Worm (Caenorhabditis elegans): Measurements from ENCODE around the gene clu-1.

Gene clu-1

DNA sequence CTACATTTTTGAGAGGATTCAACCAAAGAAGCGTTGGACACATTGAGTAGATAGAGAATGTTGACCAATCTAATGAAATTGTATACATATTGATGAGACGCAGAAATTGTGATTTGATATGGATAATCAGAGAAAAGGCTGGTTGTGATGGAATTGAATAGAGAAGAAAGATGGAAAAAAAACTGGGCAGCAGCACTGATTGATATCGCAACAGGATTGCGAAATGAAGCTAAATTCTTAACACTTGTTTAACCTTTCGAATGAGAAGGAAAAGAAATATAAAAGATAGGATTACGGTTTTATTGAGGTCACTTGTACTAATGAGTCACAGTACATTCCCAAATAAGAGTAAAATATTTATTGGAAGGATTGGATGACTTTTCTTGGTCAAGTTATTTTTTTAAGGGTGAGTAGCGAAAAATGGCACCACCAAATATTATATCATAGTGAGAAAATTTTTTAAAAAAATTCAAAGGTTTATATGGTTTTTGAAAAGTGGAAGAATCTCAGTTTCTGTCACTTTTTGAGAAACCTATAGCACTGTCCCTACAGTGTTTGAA lies 19.0 kb downstream of the clu-1 start:
- no peak for TF ChIP-seq ref-1 (GFP tag; conservative IDR thresholded peaks at IDR 0.05)

DNA sequence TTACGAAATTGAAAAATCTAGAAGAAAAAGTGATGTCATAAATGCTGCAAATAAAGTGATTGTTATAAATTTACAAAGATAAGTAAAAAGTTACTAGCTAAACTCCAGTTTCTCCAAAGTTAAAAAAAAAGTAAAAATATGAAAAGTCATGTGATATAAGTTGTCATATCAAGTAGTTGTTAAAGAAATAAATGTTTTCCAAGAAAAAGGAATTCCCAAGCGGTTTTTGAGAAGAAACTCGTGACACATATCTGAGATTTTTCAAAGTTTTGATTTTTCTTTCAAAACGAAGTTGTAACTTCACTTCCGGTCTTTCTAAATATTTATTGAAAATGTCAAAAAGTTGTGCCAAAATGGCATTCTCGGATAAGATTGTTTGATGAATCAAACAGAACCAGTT lies 20.2 kb downstream of the clu-1 start:
- TF ChIP-seq klf-2 (GFP tag; conservative IDR thresholded peaks at IDR 0.05) (no peak), ztf-23 (GFP tag; IDR thresholded peaks at IDR 0.05) (no peak), T22C8.4 (GFP tag; IDR thresholded peaks at IDR 0.05) (no peak), flt-1 (GFP tag; IDR thresholded peaks at IDR 0.05) (no peak), cog-1 (tag; optimal IDR thresholded peaks at IDR 0.05) (no peak), tab-1 (GFP tag; IDR thresholded peaks at IDR 0.05) (no peak), ref-1 (GFP tag; conservative IDR thresholded peaks at IDR 0.05) (no peak), med-1 (GFP tag; optimal IDR thresholded peaks at IDR 0.05; ENCODE audit: insufficient read depth) (no peak), ztf-29 (GFP tag; IDR thresholded peaks at IDR 0.05) (no peak)

ce11 chrIII:9500267-9500666 lies 21.0 kb downstream of the clu-1 start, which contains the start of gene sod-4:
Gene sod-4 (minus strand): TSS chrIII:9500375.
- TF ChIP-seq klf-2 (GFP tag; conservative IDR thresholded peaks at IDR 0.05): no peak
- no peak for TF ChIP-seq flt-1 (GFP tag; IDR thresholded peaks at IDR 0.05)
- TF ChIP-seq ztf-23 (GFP tag; IDR thresholded peaks at IDR 0.05): no peak
- TF ChIP-seq ref-1 (GFP tag; conservative IDR thresholded peaks at IDR 0.05): no peak
- no peak for TF ChIP-seq cog-1 (tag; optimal IDR thresholded peaks at IDR 0.05)
- TF ChIP-seq ztf-29 (GFP tag; IDR thresholded peaks at IDR 0.05): no peak
- TF ChIP-seq T22C8.4 (GFP tag; IDR thresholded peaks at IDR 0.05): no peak
- TF ChIP-seq med-1 (GFP tag; optimal IDR thresholded peaks at IDR 0.05; ENCODE audit: insufficient read depth): no peak
- no peak for TF ChIP-seq tab-1 (GFP tag; IDR thresholded peaks at IDR 0.05)

- TF ChIP-seq ztf-29 (GFP tag; IDR thresholded peaks at IDR 0.05): no peak
- no peak for TF ChIP-seq med-1 (GFP tag; optimal IDR thresholded peaks at IDR 0.05; ENCODE audit: insufficient read depth)
- no peak for TF ChIP-seq T22C8.4 (GFP tag; IDR thresholded peaks at IDR 0.05)
- no peak for TF ChIP-seq tab-1 (GFP tag; IDR thresholded peaks at IDR 0.05)
- no peak for TF ChIP-seq ref-1 (GFP tag; conservative IDR thresholded peaks at IDR 0.05)
- TF ChIP-seq klf-2 (GFP tag; conservative IDR thresholded peaks at IDR 0.05): no peak
- no peak for TF ChIP-seq flt-1 (GFP tag; IDR thresholded peaks at IDR 0.05)
- no peak for TF ChIP-seq ztf-23 (GFP tag; IDR thresholded peaks at IDR 0.05)
- no peak for TF ChIP-seq cog-1 (tag; optimal IDR thresholded peaks at IDR 0.05)
Measured at ce11 chrIII:9497412-9497811, 23.8 kb downstream of the clu-1 start.

- TF ChIP-seq cog-1 (tag; optimal IDR thresholded peaks at IDR 0.05) (no peak), ztf-29 (GFP tag; IDR thresholded peaks at IDR 0.05) (no peak), T22C8.4 (GFP tag; IDR thresholded peaks at IDR 0.05) (no peak), ztf-23 (GFP tag; IDR thresholded peaks at IDR 0.05) (no peak), klf-2 (GFP tag; conservative IDR thresholded peaks at IDR 0.05) (no peak), med-1 (GFP tag; optimal IDR thresholded peaks at IDR 0.05; ENCODE audit: insufficient read depth) (no peak), ref-1 (GFP tag; conservative IDR thresholded peaks at IDR 0.05) (no peak), flt-1 (GFP tag; IDR thresholded peaks at IDR 0.05) (no peak), tab-1 (GFP tag; IDR thresholded peaks at IDR 0.05) (no peak)
Measured at ce11 chrIII:9496083-9496482, 25.2 kb downstream of the clu-1 start.

DNA sequence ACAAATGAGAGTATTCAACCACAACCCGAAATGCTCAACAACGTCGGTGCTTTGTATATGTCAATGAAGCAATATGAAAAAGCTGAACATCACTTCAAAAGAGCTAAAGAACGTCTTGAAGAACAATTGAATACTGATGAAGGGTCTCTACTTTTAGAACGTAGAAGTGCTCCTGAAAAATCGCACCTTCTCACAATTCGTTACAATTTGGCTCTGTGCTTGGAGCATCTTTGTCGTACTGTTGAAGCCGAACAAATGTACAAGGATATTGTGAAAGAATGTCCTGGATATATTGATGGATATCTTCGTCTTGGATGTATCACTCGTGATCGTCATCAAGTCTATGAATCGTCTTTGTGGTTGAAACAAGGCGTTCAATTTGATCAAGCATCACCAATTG lies 27.1 kb downstream of the clu-1 start:
- TF ChIP-seq ref-1 (GFP tag; conservative IDR thresholded peaks at IDR 0.05) (no peak), med-1 (GFP tag; optimal IDR thresholded peaks at IDR 0.05; ENCODE audit: insufficient read depth) (no peak), flt-1 (GFP tag; IDR thresholded peaks at IDR 0.05) (no peak), ztf-23 (GFP tag; IDR thresholded peaks at IDR 0.05) (no peak), T22C8.4 (GFP tag; IDR thresholded peaks at IDR 0.05) (no peak), klf-2 (GFP tag; conservative IDR thresholded peaks at IDR 0.05) (no peak), cog-1 (tag; optimal IDR thresholded peaks at IDR 0.05) (no peak), ztf-29 (GFP tag; IDR thresholded peaks at IDR 0.05) (no peak), tab-1 (GFP tag; IDR thresholded peaks at IDR 0.05) (no peak)

DNA sequence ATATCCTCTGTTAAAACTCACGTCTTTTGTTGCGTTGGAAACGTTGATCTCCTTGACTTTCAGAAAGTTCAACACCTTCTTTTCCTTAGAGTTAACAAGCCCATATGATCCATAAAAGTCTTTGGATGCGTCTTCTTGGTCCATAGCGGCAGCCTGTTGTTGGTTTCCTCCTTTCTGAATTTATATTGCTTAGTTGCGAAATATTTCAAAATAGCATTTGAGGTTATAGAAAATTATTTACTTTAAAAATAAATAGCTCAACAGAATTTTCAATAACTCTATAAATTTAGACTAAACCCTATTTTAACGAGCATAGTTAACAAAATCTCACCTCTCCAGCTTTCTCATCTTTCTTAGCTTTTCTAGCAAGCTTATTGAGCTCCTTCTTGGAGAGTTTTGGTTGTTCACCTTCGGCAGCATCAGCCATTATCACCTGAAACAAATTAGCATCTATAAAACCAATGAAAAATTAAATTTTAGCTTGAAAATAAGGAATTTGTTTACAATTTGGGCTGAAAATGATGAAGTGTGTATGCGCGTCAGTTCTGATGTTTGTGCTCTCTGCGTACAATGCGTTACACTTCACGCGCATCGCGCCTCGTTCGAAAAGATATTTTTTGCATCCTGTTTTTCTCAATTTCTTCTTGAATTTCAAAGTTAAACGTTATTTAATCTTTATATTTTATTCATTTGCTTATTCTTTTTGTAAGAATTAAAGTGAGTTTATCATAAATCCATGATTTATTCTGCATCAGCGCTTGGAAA lies 30.3 kb downstream of the clu-1 start, which contains the start of the genes dars-1 and ctr-9:
TSS of gene dars-1 (minus strand) at position 433 of the 765 bp plus-strand sequence.
TSS of gene ctr-9 (plus strand) at position 614 of the 765 bp plus-strand sequence.
- TF ChIP-seq ztf-23 (GFP tag; IDR thresholded peaks at IDR 0.05): no peak
- no peak for TF ChIP-seq ref-1 (GFP tag; conservative IDR thresholded peaks at IDR 0.05)
- TF ChIP-seq med-1 (GFP tag; optimal IDR thresholded peaks at IDR 0.05; ENCODE audit: insufficient read depth): no peak
- no peak for TF ChIP-seq klf-2 (GFP tag; conservative IDR thresholded peaks at IDR 0.05)
- no peak for TF ChIP-seq tab-1 (GFP tag; IDR thresholded peaks at IDR 0.05)
- no peak for TF ChIP-seq T22C8.4 (GFP tag; IDR thresholded peaks at IDR 0.05)
- TF ChIP-seq ztf-29 (GFP tag; IDR thresholded peaks at IDR 0.05): no peak
- TF ChIP-seq flt-1 (GFP tag; IDR thresholded peaks at IDR 0.05): no peak
- no peak for TF ChIP-seq cog-1 (tag; optimal IDR thresholded peaks at IDR 0.05)

DNA sequence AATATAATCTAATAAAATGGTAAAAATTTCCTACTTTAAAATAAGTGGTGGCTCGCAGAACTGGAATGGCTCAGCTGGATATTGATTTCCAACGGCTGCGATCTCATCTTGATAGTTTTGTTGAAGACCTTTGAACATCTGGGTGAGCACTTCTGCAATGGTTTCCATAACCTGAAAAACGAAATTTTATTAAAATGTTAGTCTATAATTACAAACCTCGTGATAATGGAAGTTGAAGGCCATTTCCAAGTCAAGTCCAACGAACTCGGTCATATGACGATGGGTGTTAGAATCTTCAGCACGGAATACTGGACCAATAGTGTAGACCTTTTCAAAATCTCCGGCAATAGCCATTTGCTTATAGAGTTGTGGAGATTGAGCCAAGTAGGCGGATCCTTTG lies 31.5 kb downstream of the clu-1 start:
- TF ChIP-seq klf-2 (GFP tag; conservative IDR thresholded peaks at IDR 0.05): no peak
- no peak for TF ChIP-seq ztf-23 (GFP tag; IDR thresholded peaks at IDR 0.05)
- no peak for TF ChIP-seq med-1 (GFP tag; optimal IDR thresholded peaks at IDR 0.05; ENCODE audit: insufficient read depth)
- TF ChIP-seq T22C8.4 (GFP tag; IDR thresholded peaks at IDR 0.05): no peak
- TF ChIP-seq tab-1 (GFP tag; IDR thresholded peaks at IDR 0.05): no peak
- no peak for TF ChIP-seq cog-1 (tag; optimal IDR thresholded peaks at IDR 0.05)
- no peak for TF ChIP-seq ref-1 (GFP tag; conservative IDR thresholded peaks at IDR 0.05)
- TF ChIP-seq ztf-29 (GFP tag; IDR thresholded peaks at IDR 0.05): no peak
- no peak for TF ChIP-seq flt-1 (GFP tag; IDR thresholded peaks at IDR 0.05)

DNA sequence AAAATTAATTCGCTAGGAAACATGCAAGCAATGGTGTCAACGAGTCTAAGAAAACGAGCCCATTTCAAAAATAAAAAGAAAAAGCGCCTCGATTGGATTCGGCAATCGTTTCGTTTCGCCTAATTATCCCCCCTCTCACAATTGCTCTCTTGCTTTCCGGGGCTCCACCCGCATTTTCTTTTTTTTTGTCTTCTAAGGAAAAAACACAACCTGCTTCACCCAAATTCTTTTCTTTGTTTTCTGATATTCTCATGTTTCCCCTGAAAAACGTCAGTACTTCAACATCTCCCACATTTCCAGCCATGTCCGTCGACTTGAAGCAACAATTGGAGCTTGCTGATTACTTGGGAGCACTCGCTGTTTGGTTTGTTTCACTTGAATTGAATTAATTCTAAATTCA lies 32.8 kb downstream of the clu-1 start, which contains the start of gene nlp-36:
TSS of gene nlp-36 (plus strand) at position 301 of the 400 bp plus-strand sequence.
- TF ChIP-seq ztf-23 (GFP tag; IDR thresholded peaks at IDR 0.05): no peak

ce11 chrIII:9488027-9488426 lies 33.2 kb downstream of the clu-1 start:
- TF ChIP-seq flt-1 (GFP tag; IDR thresholded peaks at IDR 0.05) (no peak), klf-2 (GFP tag; conservative IDR thresholded peaks at IDR 0.05) (no peak), ztf-23 (GFP tag; IDR thresholded peaks at IDR 0.05) (no peak)
